Worm (Caenorhabditis elegans) whole organism, mixed stage, embryonic: ENCODE results near the gene nspc-16.

Source experiments
- blmp-1 ChIP-seq: fragments of 150-350 bp; optimal IDR thresholded peaks from 2 replicates; lab custom pipeline; 2014; ENCODE audit warnings: missing biosample characterization, missing genetic modification characterization
- ceh-39 ChIP-seq: fragments of 150-350 bp; optimal IDR thresholded peaks from 2 replicates; lab custom pipeline; 2014; ENCODE audit warnings: missing biosample characterization, missing genetic modification characterization
- cnd-1 ChIP-seq: fragments of 200-800 bp; sonication (Bioruptor generic); optimal IDR thresholded peaks from 2 replicates; lab custom pipeline; 2018; ENCODE audit warnings: mild to moderate bottlenecking, missing genetic modification characterization, missing compliant biosample characterization
- elt-1 ChIP-seq: sonication (generic microtip); optimal IDR thresholded peaks from 2 replicates; lab custom pipeline; 2017; ENCODE audit warnings: missing genetic modification characterization, mild to moderate bottlenecking, missing compliant biosample characterization, antibody characterized with exemption, moderate library complexity, borderline replicate concordance; ENCODE audit not compliant: insufficient read depth
- elt-3 ChIP-seq: fragments of 150-350 bp; optimal IDR thresholded peaks from 2 replicates; lab custom pipeline; 2014; ENCODE audit warnings: missing biosample characterization, missing genetic modification characterization
- nhr-237 ChIP-seq: fragments of 150-350 bp; optimal IDR thresholded peaks from 2 replicates; lab custom pipeline; 2014; ENCODE audit warnings: missing biosample characterization, missing genetic modification characterization
- nhr-76 ChIP-seq: sonication (generic microtip); optimal IDR thresholded peaks from 2 replicates; lab custom pipeline; 2017; ENCODE audit warnings: missing biosample characterization, missing genetic modification characterization
- snpc-4 ChIP-seq: fragments of 150-350 bp; optimal IDR thresholded peaks from 2 replicates; lab custom pipeline; 2014; ENCODE audit warnings: missing biosample characterization, missing genetic modification characterization
- unc-120 ChIP-seq: sonication (generic microtip); optimal IDR thresholded peaks from 2 replicates; lab custom pipeline; 2017; ENCODE audit warnings: missing genetic modification characterization, missing compliant biosample characterization; ENCODE audit not compliant: poor library complexity, severe bottlenecking
- unc-39 ChIP-seq: fragments of 150-350 bp; optimal IDR thresholded peaks from 2 replicates; lab custom pipeline; 2014; ENCODE audit warnings: missing biosample characterization, missing genetic modification characterization
- unc-62 ChIP-seq: fragments of 150-350 bp; optimal IDR thresholded peaks from 2 replicates; lab custom pipeline; 2014; ENCODE audit warnings: missing biosample characterization, missing genetic modification reagents, missing genetic modification characterization
- ztf-11 ChIP-seq: fragments of 150-350 bp; optimal IDR thresholded peaks from 2 replicates; lab custom pipeline; 2014; ENCODE audit warnings: missing biosample characterization, missing genetic modification characterization

DNA sequence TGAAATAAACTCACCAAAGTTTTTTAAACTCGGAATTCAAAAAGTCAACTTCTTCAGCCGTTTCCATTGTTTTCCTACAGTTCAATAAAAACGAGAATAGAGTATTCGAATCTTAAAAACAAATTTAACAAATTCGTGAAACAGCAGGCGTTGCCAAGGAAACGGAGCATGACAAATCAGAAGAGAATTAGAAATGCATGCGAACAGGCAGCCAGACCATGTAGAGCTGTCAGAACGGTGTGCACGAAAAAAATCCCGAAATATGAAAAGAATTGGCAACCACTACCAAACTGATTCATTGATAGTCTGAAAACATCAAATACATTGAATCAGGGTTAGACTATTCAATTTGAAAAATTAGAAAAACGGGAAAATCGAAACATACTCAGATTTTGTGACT lies 18.6 kb downstream of the nspc-16 start, which contains the start of gene fbxa-81:
- TF ChIP-seq nhr-76 (tag; lab: Kevin White, UChicago), result no peak
- TF ChIP-seq unc-120 (tag; lab: Kevin White, UChicago), result no peak
- no peak for TF ChIP-seq elt-1 (tag; lab: Kevin White, UChicago)
- no peak for TF ChIP-seq ztf-11 (tag; lab: Kevin White, UChicago)
- no peak for TF ChIP-seq snpc-4 (tag; lab: Kevin White, UChicago)
- no peak for TF ChIP-seq cnd-1 (tag; lab: Kevin White, UChicago)
- TF ChIP-seq unc-62 (GFP tag; lab: Kevin White, UChicago), result no peak
- TF ChIP-seq unc-39 (tag; lab: Kevin White, UChicago), result no peak
- TF ChIP-seq blmp-1 (tag; lab: Kevin White, UChicago), result no peak
- no peak for TF ChIP-seq ceh-39 (tag; lab: Kevin White, UChicago)
- TF ChIP-seq elt-3 (tag; lab: Kevin White, UChicago), result no peak
- TF ChIP-seq nhr-237 (tag; lab: Kevin White, UChicago), result no peak
